ENCODE assay signal across 2 fruit fly cellular contexts in the genomic region with DNA sequence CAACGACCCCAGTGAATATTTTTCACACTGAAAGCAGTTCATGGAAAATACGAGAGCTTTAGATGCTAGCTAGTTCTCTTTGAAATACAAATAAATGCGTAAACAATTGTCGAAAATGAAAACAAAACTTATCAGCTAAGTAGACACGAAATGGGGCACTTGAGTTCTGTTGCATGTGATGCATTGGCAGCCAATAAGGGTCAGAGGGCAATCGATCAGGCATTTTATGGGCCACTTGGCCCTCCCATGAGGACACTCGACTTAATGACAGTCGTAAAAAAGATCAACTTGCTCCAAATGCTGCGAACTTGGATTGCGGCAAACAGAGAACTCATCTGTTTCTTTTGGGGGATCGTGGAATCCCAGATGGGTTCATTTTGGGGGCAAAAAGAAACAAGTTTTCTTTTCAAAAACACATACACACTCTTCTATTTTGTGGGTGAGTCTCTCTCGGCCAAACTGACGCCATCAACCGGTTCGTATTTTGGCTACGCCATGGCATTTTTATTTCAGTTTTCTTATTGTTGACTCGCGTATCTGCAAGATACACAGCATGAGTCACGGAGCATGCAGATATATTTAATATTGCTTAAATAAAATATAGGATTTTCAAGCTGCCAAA.
TF ChIP-seq lines count a peak whose summit lies in the region.

No protein-coding gene starts in this region.

- TF ChIP-seq CTCF in whole organism, embryonic (GFP tag; optimal IDR thresholded peaks at IDR 0.05; lab: Kevin White, UChicago): no peak

TF ChIP-seq in whole organism, embryonic, 481 proteins besides CTCF, POLR2A, EP300 and RAD21 (continues in another document):
- TF ChIP-seq CG16863 (GFP tag; optimal IDR thresholded peaks at IDR 0.05; lab: Kevin White, UChicago): no peak
- 0 out of 3 replicates have a peak, but pooled peaks have one; percentile 12 for TF ChIP-seq CG6175 (GFP tag; IDR thresholded peaks at IDR 0.05; lab: Robert Waterston, UW)
- TF ChIP-seq otp (GFP tag; IDR thresholded peaks at IDR 0.05; lab: Robert Waterston, UW): no peak
- 0 out of 2 replicates have a peak, but pooled peaks have one; percentile 23 for TF ChIP-seq CG14014 (GFP tag; IDR thresholded peaks at IDR 0.05; lab: Robert Waterston, UW)
- TF ChIP-seq Hr3 (GFP tag; optimal IDR thresholded peaks at IDR 0.05; lab: Kevin White, UChicago): no peak
- TF ChIP-seq Hsf (GFP tag; optimal IDR thresholded peaks at IDR 0.05; lab: Kevin White, UChicago): no peak
- TF ChIP-seq CG13287 (GFP tag; IDR thresholded peaks at IDR 0.05; lab: Robert Waterston, UW; ENCODE audit: partially characterized antibody): peak; percentile 15; the same call in 1 of the 2 replicates
- TF ChIP-seq usp (GFP tag; optimal IDR thresholded peaks at IDR 0.05; lab: Kevin White, UChicago): no peak
- no peak for TF ChIP-seq Oli (tag; optimal IDR thresholded peaks at IDR 0.05; lab: Kevin White, UChicago)
- no peak for TF ChIP-seq CG12299 (tag; optimal IDR thresholded peaks at IDR 0.05; lab: Kevin White, UChicago)
- TF ChIP-seq Hr51 (GFP tag; optimal IDR thresholded peaks at IDR 0.05; lab: Kevin White, UChicago): no peak
- TF ChIP-seq CG8944 (GFP tag; optimal IDR thresholded peaks at IDR 0.05; lab: Kevin White, UChicago): no peak
- TF ChIP-seq ham (GFP tag; IDR thresholded peaks at IDR 0.05; lab: Robert Waterston, UW): no peak
- peak; percentile 34 for TF ChIP-seq BtbVII (GFP tag; optimal IDR thresholded peaks at IDR 0.05; lab: Kevin White, UChicago)
- TF ChIP-seq her (GFP tag; optimal IDR thresholded peaks at IDR 0.05; lab: Kevin White, UChicago): no peak
- TF ChIP-seq CG16813 (GFP tag; IDR thresholded peaks at IDR 0.05; lab: Robert Waterston, UW; ENCODE audit: partially characterized antibody): no peak
- no peak for TF ChIP-seq CG10979 (tag; optimal IDR thresholded peaks at IDR 0.05; lab: Kevin White, UChicago)
- TF ChIP-seq CG4404 (GFP tag; IDR thresholded peaks at IDR 0.05; lab: Robert Waterston, UW): no peak
- no peak for TF ChIP-seq Doc3 (GFP tag; IDR thresholded peaks at IDR 0.05; lab: Robert Waterston, UW; ENCODE audit: partially characterized antibody)
- 0 out of 2 replicates have a peak, but pooled peaks have one; percentile 27 for TF ChIP-seq rib (GFP tag; IDR thresholded peaks at IDR 0.05; lab: Robert Waterston, UW)
- TF ChIP-seq ro (GFP tag; IDR thresholded peaks at IDR 0.05; lab: Robert Waterston, UW): no peak
- TF ChIP-seq scrt (GFP tag; optimal IDR thresholded peaks at IDR 0.05; lab: Kevin White, UChicago): no peak
- TF ChIP-seq Doc2 (GFP tag; IDR thresholded peaks at IDR 0.05; lab: Robert Waterston, UW): no peak
- no peak for TF ChIP-seq CG2116 (GFP tag; optimal IDR thresholded peaks at IDR 0.05; lab: Kevin White, UChicago)
- no peak for TF ChIP-seq Myb (GFP tag; optimal IDR thresholded peaks at IDR 0.05; lab: Kevin White, UChicago)
- no peak for TF ChIP-seq D19A (tag; optimal IDR thresholded peaks at IDR 0.05; lab: Kevin White, UChicago)
- no peak for TF ChIP-seq CG14860 (GFP tag; IDR thresholded peaks at IDR 0.05; lab: Robert Waterston, UW; ENCODE audit: partially characterized antibody)
- no peak for TF ChIP-seq stc (GFP tag; IDR thresholded peaks at IDR 0.05; lab: Robert Waterston, UW)
- TF ChIP-seq Meics (GFP tag; optimal IDR thresholded peaks at IDR 0.05; lab: Kevin White, UChicago): no peak
- TF ChIP-seq CG9817 (tag; optimal IDR thresholded peaks at IDR 0.05; lab: Kevin White, UChicago): no peak
- TF ChIP-seq so (GFP tag; IDR thresholded peaks at IDR 0.05; lab: Robert Waterston, UW): 0 out of 3 replicates have a peak, but pooled peaks have one; percentile 43
- TF ChIP-seq CG15011 (GFP tag; optimal IDR thresholded peaks at IDR 0.05; lab: Kevin White, UChicago): no peak
- TF ChIP-seq fd64A (GFP tag; optimal IDR thresholded peaks at IDR 0.05; lab: Kevin White, UChicago): no peak
- no peak for TF ChIP-seq tin (GFP tag; optimal IDR thresholded peaks at IDR 0.05; lab: Kevin White, UChicago)
- TF ChIP-seq z (GFP tag; IDR thresholded peaks at IDR 0.05; lab: Robert Waterston, UW): no peak
- TF ChIP-seq CG11723 (GFP tag; optimal IDR thresholded peaks at IDR 0.05; lab: Kevin White, UChicago): no peak
- TF ChIP-seq sd (tag; optimal IDR thresholded peaks at IDR 0.05; lab: Kevin White, UChicago): peak; percentile 85
- TF ChIP-seq kay (GFP tag; optimal IDR thresholded peaks at IDR 0.05; lab: Kevin White, UChicago): peak; percentile 29
- TF ChIP-seq CG7963 (GFP tag; IDR thresholded peaks at IDR 0.05; lab: Robert Waterston, UW; ENCODE audit: partially characterized antibody): no peak
- peak; percentile 69; the same call in 1 of the 4 replicates for TF ChIP-seq chinmo (GFP tag; IDR thresholded peaks at IDR 0.05; lab: Robert Waterston, UW; ENCODE audit: partially characterized antibody)
- TF ChIP-seq ara (GFP tag; IDR thresholded peaks at IDR 0.05; lab: Robert Waterston, UW): no peak

TF ChIP-seq in whole organism, prepupa, 60 proteins besides CTCF, POLR2A, EP300 and RAD21:
- TF ChIP-seq CG11762 (GFP tag; optimal IDR thresholded peaks at IDR 0.05; lab: Kevin White, UChicago; ENCODE audit: insufficient read depth): no peak
- TF ChIP-seq CG8119 (GFP tag; IDR thresholded peaks at IDR 0.05; lab: Robert Waterston, UW): peak; percentile 17; the same call in 1 of the 3 replicates
- TF ChIP-seq CG4318 (GFP tag; optimal IDR thresholded peaks at IDR 0.05; lab: Kevin White, UChicago): no peak
- no peak for TF ChIP-seq CG3032 (tag; optimal IDR thresholded peaks at IDR 0.05; lab: Kevin White, UChicago)
- TF ChIP-seq net (GFP tag; optimal IDR thresholded peaks at IDR 0.05; lab: Kevin White, UChicago): no peak
- TF ChIP-seq esn (GFP tag; optimal IDR thresholded peaks at IDR 0.05; lab: Kevin White, UChicago): no peak
- TF ChIP-seq Eip93F (GFP tag; optimal IDR thresholded peaks at IDR 0.05; lab: Kevin White, UChicago): no peak
- no peak for TF ChIP-seq Sox15 (GFP tag; optimal IDR thresholded peaks at IDR 0.05; lab: Kevin White, UChicago)
- peak; percentile 52 for TF ChIP-seq svp (GFP tag; lab: Kevin White, UChicago)
- no peak for TF ChIP-seq vri (GFP tag; optimal IDR thresholded peaks at IDR 0.05; lab: Kevin White, UChicago)
- TF ChIP-seq fd59A (GFP tag; optimal IDR thresholded peaks at IDR 0.05; lab: Kevin White, UChicago): no peak
- TF ChIP-seq CG10669 (GFP tag; optimal IDR thresholded peaks at IDR 0.05; lab: Kevin White, UChicago): no peak
- TF ChIP-seq CG11294 (GFP tag; IDR thresholded peaks at IDR 0.05; lab: Robert Waterston, UW): no peak
TF ChIP-seq in whole organism, prepupa: peak in this region for 2.
